Worm (Caenorhabditis elegans) whole organism, early embryonic: ENCODE data around the gene C25E10.17.

Experiments
- B0310.2 ChIP-seq: sonication (generic microtip); optimal IDR thresholded peaks from 2 replicates; lab custom pipeline; 2016; ENCODE audit warnings: mild to moderate bottlenecking, missing genetic modification characterization, missing compliant biosample characterization
- F13C5.2 ChIP-seq: sonication (generic microtip); optimal IDR thresholded peaks from 2 replicates; lab custom pipeline; 2017; ENCODE audit warnings: mild to moderate bottlenecking, missing genetic modification characterization, inconsistent platforms, missing compliant biosample characterization
- ama-1 ChIP-seq: fragments of 150-350 bp; optimal IDR thresholded peaks from 2 replicates; lab custom pipeline; 2014
- ceh-13 ChIP-seq: fragments of 200-800 bp; sonication (Bioruptor generic); optimal IDR thresholded peaks from 2 replicates; lab custom pipeline; 2018; ENCODE audit warnings: mild to moderate bottlenecking, missing genetic modification characterization, missing compliant biosample characterization
- ceh-36 ChIP-seq: sonication (generic microtip); optimal IDR thresholded peaks from 2 replicates; lab custom pipeline; 2016; ENCODE audit warnings: missing genetic modification characterization, inconsistent platforms, missing compliant biosample characterization
- flt-1 ChIP-seq: fragments of 200-800 bp; sonication (Bioruptor generic); IDR thresholded peaks from 2 replicates; pipeline ENCODE4 v1.3.6; 2022; ENCODE audit warnings: missing genetic modification characterization, missing compliant biosample characterization
- hmbx-1 ChIP-seq: sonication (generic microtip); optimal IDR thresholded peaks from 2 replicates; lab custom pipeline; 2016; ENCODE audit warnings: mild to moderate bottlenecking, missing genetic modification characterization, missing compliant biosample characterization
- hmg-4 ChIP-seq: fragments of 200-800 bp; sonication (Bioruptor generic); optimal IDR thresholded peaks from 2 replicates; lab custom pipeline; 2018; ENCODE audit warnings: mild to moderate bottlenecking, missing genetic modification characterization, missing compliant biosample characterization
- hnd-1 ChIP-seq: sonication (generic microtip); optimal IDR thresholded peaks from 2 replicates; lab custom pipeline; 2016; ENCODE audit warnings: missing genetic modification characterization, missing compliant biosample characterization
- pes-1 ChIP-seq: fragments of 200-800 bp; sonication (Bioruptor generic); IDR thresholded peaks from 2 replicates; pipeline ENCODE4 v1.3.6; 2022; ENCODE audit warnings: missing genetic modification reagents, missing genetic modification characterization, missing compliant biosample characterization
- sea-1 ChIP-seq: fragments of 200-800 bp; sonication (Bioruptor generic); conservative IDR thresholded peaks from 2 replicates; pipeline ENCODE4 v1.3.6; 2022; ENCODE audit warnings: missing genetic modification characterization, missing compliant biosample characterization
- tbx-37 ChIP-seq: fragments of 200-800 bp; sonication (Bioruptor generic); conservative IDR thresholded peaks from 2 replicates; pipeline ENCODE4 v1.3.6; 2022; ENCODE audit warnings: missing genetic modification reagents, missing genetic modification characterization, missing compliant biosample characterization
- tra-4 ChIP-seq: sonication (generic microtip); optimal IDR thresholded peaks from 2 replicates; lab custom pipeline; 2017; ENCODE audit warnings: missing genetic modification characterization, missing compliant biosample characterization

ce11 chrV:9092209-9092608, 44.8 kb upstream of the C25E10.17 start, which contains the start of gene T27E4.1:
- TF ChIP-seq pes-1 (GFP tag; lab: Robert Waterston, UW) (no peak), tbx-37 (GFP tag; lab: Robert Waterston, UW) (no peak), B0310.2 (no peak), ama-1 (no peak), hnd-1 (tag; lab: Kevin White, UChicago) (no peak), flt-1 (no peak), hmbx-1 (tag; lab: Kevin White, UChicago) (no peak), hmg-4 (GFP tag; lab: Kevin White, UChicago) (no peak), ceh-36 (tag; lab: Kevin White, UChicago) (no peak), tra-4 (tag; lab: Kevin White, UChicago) (no peak), ceh-13 (no peak), F13C5.2 (tag; lab: Kevin White, UChicago) (no peak), sea-1 (GFP tag; lab: Robert Waterston, UW) (no peak)
